Worm (Caenorhabditis elegans): ENCODE data around the gene ras-2.
A peak's percentile ranks its signal among the peaks of the same experiment; 100 is the strongest.

Gene ras-2

ce11 chrIII:4715088-4715487 lies 24.8 kb downstream of the ras-2 start, which contains the start of gene him-18:
him-18 (minus strand) TSS chrIII:4715188.
- TF ChIP-seq snpc-4 (tag; optimal IDR thresholded peaks at IDR 0.05) (no peak), ZK546.5 (tag; optimal IDR thresholded peaks at IDR 0.05) (no peak), pha-4 (GFP tag; IDR thresholded peaks at IDR 0.05) (no peak), pha-4 (tag; optimal IDR thresholded peaks at IDR 0.05) (no peak), tra-1 (GFP tag; IDR thresholded peaks at IDR 0.05) (no peak)

ce11 chrIII:4708909-4709308 lies 31.0 kb downstream of the ras-2 start, which contains the start of gene T04A8.18:
T04A8.18 (plus strand) TSS chrIII:4709209.
- no peak for TF ChIP-seq tra-1 (GFP tag; IDR thresholded peaks at IDR 0.05)
- no peak for TF ChIP-seq Y5F2A.4 (GFP tag; optimal IDR thresholded peaks at IDR 0.05)
- TF ChIP-seq D1046.2 (GFP tag; IDR thresholded peaks at IDR 0.05), result no peak
- TF ChIP-seq nhr-77 (tag; optimal IDR thresholded peaks at IDR 0.05), result no peak
- TF ChIP-seq F49E8.2 (tag; optimal IDR thresholded peaks at IDR 0.05; ENCODE audit: borderline replicate concordance), result no peak
- no peak for TF ChIP-seq daf-8 (GFP tag; IDR thresholded peaks at IDR 0.05)
- TF ChIP-seq nhr-28 (tag; optimal IDR thresholded peaks at IDR 0.05), result no peak
- TF ChIP-seq madf-9 (GFP tag; conservative IDR thresholded peaks at IDR 0.05), result no peak
- TF ChIP-seq hmg-1.1 (GFP tag; IDR thresholded peaks at IDR 0.05), result no peak
- TF ChIP-seq Y48G9A.11 (GFP tag; IDR thresholded peaks at IDR 0.05), result no peak
- no peak for TF ChIP-seq rbr-2 (tag; optimal IDR thresholded peaks at IDR 0.05)
- TF ChIP-seq dve-1 (tag; optimal IDR thresholded peaks at IDR 0.05; ENCODE audit: insufficient read depth), result no peak

- TF ChIP-seq dmd-6 (GFP tag; IDR thresholded peaks at IDR 0.05) (no peak), daf-19 (GFP tag; conservative IDR thresholded peaks at IDR 0.05) (no peak), set-16 (GFP tag; IDR thresholded peaks at IDR 0.05) (no peak), nhr-11 (tag; optimal IDR thresholded peaks at IDR 0.05) (no peak), ama-1 (optimal IDR thresholded peaks at IDR 0.05) (no peak), mep-1 (tag; optimal IDR thresholded peaks at IDR 0.05) (no peak), F26F4.8 (GFP tag; conservative IDR thresholded peaks at IDR 0.05) (no peak), dve-1 (tag; optimal IDR thresholded peaks at IDR 0.05; ENCODE audit: insufficient read depth) (no peak), snpc-4 (tag; optimal IDR thresholded peaks at IDR 0.05) (no peak), hlh-11 (tag; optimal IDR thresholded peaks at IDR 0.05) (no peak), nhr-76 (tag; optimal IDR thresholded peaks at IDR 0.05) (no peak), lin-38 (GFP tag; IDR thresholded peaks at IDR 0.05) (no peak), tag-97 (GFP tag; IDR thresholded peaks at IDR 0.05) (no peak), snpc-1.2 (GFP tag; IDR thresholded peaks at IDR 0.05) (no peak), cey-2 (tag; optimal IDR thresholded peaks at IDR 0.05; ENCODE audit: borderline replicate concordance, insufficient read depth) (no peak), daf-8 (GFP tag; IDR thresholded peaks at IDR 0.05) (no peak), nhr-42 (GFP tag; IDR thresholded peaks at IDR 0.05) (no peak), madf-5 (GFP tag; IDR thresholded peaks at IDR 0.05) (no peak), D1046.2 (GFP tag; IDR thresholded peaks at IDR 0.05) (no peak)
Measured at ce11 chrIII:4706678-4707077, 33.2 kb downstream of the ras-2 start, which contains the start of gene T04A8.13. T04A8.13 (plus strand) TSS chrIII:4706978.

ce11 chrIII:4705207-4705606 lies 34.7 kb downstream of the ras-2 start, which contains the start of gene pgap-2:
pgap-2 (plus strand) TSS chrIII:4705507.
- no peak for TF ChIP-seq hif-1 (tag; optimal IDR thresholded peaks at IDR 0.05)
- TF ChIP-seq unc-62 (GFP tag; optimal IDR thresholded peaks at IDR 0.05 in 1 of 2), result peak in 1 of 2 experiments; percentile 5
- TF ChIP-seq unc-62 (tag; optimal IDR thresholded peaks at IDR 0.05), result no peak

ce11 chrIII:4703932-4704454 lies 35.9 kb downstream of the ras-2 start, which contains the start of the genes clp-2 and mrpl-16:
clp-2 (minus strand) TSS chrIII:4704025.
mrpl-16 (plus strand) TSS chrIII:4704404.
- TF ChIP-seq pha-4 (GFP tag; IDR thresholded peaks at IDR 0.05) (no peak), pha-4 (tag; optimal IDR thresholded peaks at IDR 0.05) (no peak), dpl-1 (GFP tag; optimal IDR thresholded peaks at IDR 0.05) (peak; percentile 22), ceh-20 (GFP tag; IDR thresholded peaks at IDR 0.05) (no peak), F37D6.2 (tag; optimal IDR thresholded peaks at IDR 0.05) (no peak), mdl-1 (tag; optimal IDR thresholded peaks at IDR 0.05) (no peak), nhr-28 (tag; optimal IDR thresholded peaks at IDR 0.05) (peak; percentile 2), lsy-2 (tag; optimal IDR thresholded peaks at IDR 0.05) (peak in 1 of 2 experiments; percentile 55), T20F7.1 (GFP tag; optimal IDR thresholded peaks at IDR 0.05) (no peak), lin-38 (GFP tag; IDR thresholded peaks at IDR 0.05) (peak; percentile 82), aha-1 (tag) (peak; percentile 33), mes-2 (tag; optimal IDR thresholded peaks at IDR 0.05; ENCODE audit: poor library complexity, severe bottlenecking) (peak; percentile 72)

Data from whole organism, L4 larva.